Worm (Caenorhabditis elegans) whole organism, L1 larva: ENCODE results near the gene R10E4.7.

Source experiments
- F16B12.6 ChIP-seq: fragments of 150-350 bp; optimal IDR thresholded peaks from 2 replicates; lab custom pipeline; 2014; ENCODE audit warnings: missing biosample characterization, missing genetic modification characterization
- aha-1 ChIP-seq: fragments of 150-350 bp; optimal IDR thresholded peaks from 2 replicates; lab custom pipeline; 2014; ENCODE audit warnings: missing biosample characterization, missing genetic modification characterization
- alr-1 ChIP-seq: fragments of 200-800 bp; sonication (Bioruptor generic); optimal IDR thresholded peaks from 2 replicates; lab custom pipeline; 2018; ENCODE audit warnings: borderline replicate concordance, mild to moderate bottlenecking, missing genetic modification characterization, missing compliant biosample characterization
- blmp-1 ChIP-seq: fragments of 150-350 bp; optimal IDR thresholded peaks from 2 replicates; lab custom pipeline; 2014; ENCODE audit warnings: missing biosample characterization, missing genetic modification characterization
- ceh-8 ChIP-seq: fragments of 200-800 bp; sonication (Bioruptor generic); optimal IDR thresholded peaks from 2 replicates; lab custom pipeline; 2018; ENCODE audit warnings: mild to moderate bottlenecking, missing genetic modification characterization, moderate library complexity, missing compliant biosample characterization
- efl-1 ChIP-seq, 4 experiments: fragments of 150-350 bp; optimal IDR thresholded peaks in 3 of 4; peaks in 1 of 4; 1 replicate in 1 of 4; 2 replicates in 3 of 4; lab custom pipeline; 2014; ENCODE audit warnings: missing biosample characterization in 2 of 4, missing genetic modification characterization in 2 of 4, missing genetic modification reagents in 2 of 4
- efl-3 ChIP-seq: fragments of 200-800 bp; sonication (Bioruptor generic); optimal IDR thresholded peaks from 2 replicates; lab custom pipeline; 2018; ENCODE audit warnings: mild to moderate bottlenecking, missing genetic modification characterization, missing compliant biosample characterization
- egl-13 ChIP-seq: sonication (generic microtip); optimal IDR thresholded peaks from 2 replicates; lab custom pipeline; 2016; ENCODE audit warnings: missing genotype, missing genetic modification reagents, missing genetic modification characterization, missing compliant biosample characterization
- elt-2 ChIP-seq: sonication (generic microtip); optimal IDR thresholded peaks from 2 replicates; lab custom pipeline; 2016; ENCODE audit warnings: missing genetic modification characterization, mild to moderate bottlenecking, inconsistent platforms, missing compliant biosample characterization, missing genetic modification reagents
- elt-3 ChIP-seq, 6 experiments: fragments of 150-350 bp in 1 of 6; sonication (generic microtip); optimal IDR thresholded peaks; 2 replicates each; lab custom pipeline; 2017 to 2018; ENCODE audit warnings: missing biosample characterization in 6 of 6, missing genetic modification characterization in 6 of 6, inconsistent platforms in 1 of 6
- fkh-10 ChIP-seq: sonication (generic microtip); optimal IDR thresholded peaks from 2 replicates; lab custom pipeline; 2017; ENCODE audit warnings: missing biosample characterization, missing genetic modification reagents, missing genetic modification characterization
- fos-1 ChIP-seq: fragments of 150-350 bp; optimal IDR thresholded peaks from 2 replicates; lab custom pipeline; 2014; ENCODE audit warnings: missing biosample characterization, missing genetic modification characterization
- grh-1 ChIP-seq: fragments of 200-800 bp; sonication (Bioruptor generic); IDR thresholded peaks from 2 replicates; pipeline ENCODE4 v1.3.6; 2022; ENCODE audit warnings: missing genetic modification reagents, missing genetic modification characterization, missing compliant biosample characterization
- irx-1 ChIP-seq: sonication (generic microtip); optimal IDR thresholded peaks from 2 replicates; lab custom pipeline; 2016; ENCODE audit warnings: missing genetic modification characterization, missing compliant biosample characterization
- lin-13 ChIP-seq: fragments of 150-350 bp; optimal IDR thresholded peaks from 2 replicates; lab custom pipeline; 2014; ENCODE audit warnings: missing biosample characterization, missing genetic modification reagents, missing genetic modification characterization
- lin-14 ChIP-seq: fragments of 200-800 bp; sonication (Bioruptor generic); optimal IDR thresholded peaks from 2 replicates; lab custom pipeline; 2018; ENCODE audit warnings: mild to moderate bottlenecking, missing genetic modification characterization, moderate library complexity, missing compliant biosample characterization
- lin-15B ChIP-seq: fragments of 150-350 bp; sonication (generic microtip); optimal IDR thresholded peaks from 3 replicates; lab custom pipeline; 2014; ENCODE audit warnings: missing biosample characterization, missing genetic modification characterization
- lin-35 ChIP-seq, 2 experiments: fragments of 150-350 bp; optimal IDR thresholded peaks; 2 replicates each; lab custom pipeline; 2014; ENCODE audit warnings: missing biosample characterization in 2 of 2, missing genetic modification characterization in 2 of 2, missing genetic modification reagents in 2 of 2
- lsy-2 ChIP-seq, 2 experiments: fragments of 150-350 bp; optimal IDR thresholded peaks; 2 replicates each; lab custom pipeline; 2014; ENCODE audit warnings: missing biosample characterization in 2 of 2, missing genetic modification characterization in 2 of 2
- mab-9 ChIP-seq: fragments of 200-800 bp; sonication (Bioruptor generic); IDR thresholded peaks from 2 replicates; pipeline ENCODE4 v1.3.6; 2022; ENCODE audit warnings: missing genetic modification reagents, missing genetic modification characterization, missing compliant biosample characterization
- mdl-1 ChIP-seq, 2 experiments: fragments of 150-350 bp; optimal IDR thresholded peaks; 2 replicates each; lab custom pipeline; 2014 to 2017; ENCODE audit warnings: missing biosample characterization in 2 of 2, missing genetic modification characterization in 2 of 2, inconsistent platforms in 1 of 2
- nhr-12 ChIP-seq: sonication (generic microtip); optimal IDR thresholded peaks from 2 replicates; lab custom pipeline; 2017; ENCODE audit warnings: missing biosample characterization, missing genetic modification characterization
- nhr-20 ChIP-seq: sonication (generic microtip); optimal IDR thresholded peaks from 2 replicates; lab custom pipeline; 2016; ENCODE audit warnings: mild to moderate bottlenecking, missing genetic modification characterization, missing compliant biosample characterization
- nhr-76 ChIP-seq: sonication (generic microtip); optimal IDR thresholded peaks from 2 replicates; lab custom pipeline; 2017; ENCODE audit warnings: missing biosample characterization, missing genetic modification characterization
- pag-3 ChIP-seq: sonication (generic microtip); optimal IDR thresholded peaks from 2 replicates; lab custom pipeline; 2017; ENCODE audit warnings: missing genetic modification characterization, mild to moderate bottlenecking, missing compliant biosample characterization, antibody characterized with exemption, borderline replicate concordance; ENCODE audit not compliant: insufficient read depth
- pqm-1 ChIP-seq: sonication (generic microtip); optimal IDR thresholded peaks from 3 replicates; lab custom pipeline; 2017; ENCODE audit warnings: missing biosample characterization, missing genetic modification characterization
- rnt-1 ChIP-seq: sonication (generic microtip); optimal IDR thresholded peaks from 2 replicates; lab custom pipeline; 2016; ENCODE audit warnings: mild to moderate bottlenecking, missing genetic modification characterization, moderate library complexity, missing compliant biosample characterization
- skn-1 ChIP-seq: fragments of 150-350 bp; optimal IDR thresholded peaks from 2 replicates; lab custom pipeline; 2014; ENCODE audit warnings: missing biosample characterization, missing genetic modification characterization
- snpc-4 ChIP-seq: fragments of 150-350 bp; optimal IDR thresholded peaks from 2 replicates; lab custom pipeline; 2014; ENCODE audit warnings: missing biosample characterization, missing genetic modification characterization
- snu-23 ChIP-seq: sonication (generic microtip); optimal IDR thresholded peaks from 2 replicates; lab custom pipeline; 2016; ENCODE audit warnings: missing genetic modification characterization, missing compliant biosample characterization
- swsn-7 ChIP-seq: sonication (generic microtip); optimal IDR thresholded peaks from 2 replicates; lab custom pipeline; 2016; ENCODE audit warnings: missing genetic modification characterization, missing compliant biosample characterization
- tlp-1 ChIP-seq: fragments of 150-350 bp; optimal IDR thresholded peaks from 2 replicates; lab custom pipeline; 2014; ENCODE audit warnings: missing biosample characterization, missing genetic modification characterization
- unc-62 ChIP-seq: fragments of 150-350 bp; optimal IDR thresholded peaks from 2 replicates; lab custom pipeline; 2014; ENCODE audit warnings: missing biosample characterization, missing genetic modification reagents, missing genetic modification characterization
- zip-4 ChIP-seq: fragments of 200-800 bp; sonication (Bioruptor generic); optimal IDR thresholded peaks from 2 replicates; lab custom pipeline; 2018; ENCODE audit warnings: mild to moderate bottlenecking, missing genetic modification characterization, moderate library complexity, missing compliant biosample characterization
- ztf-11 ChIP-seq, 2 experiments: sonication (generic microtip); optimal IDR thresholded peaks; 2 replicates each; lab custom pipeline; 2016 to 2017; ENCODE audit warnings: missing genetic modification characterization in 2 of 2, missing biosample characterization in 1 of 2, missing compliant biosample characterization in 1 of 2
- ztf-4 ChIP-seq: fragments of 150-350 bp; optimal IDR thresholded peaks from 2 replicates; lab custom pipeline; 2014; ENCODE audit warnings: missing biosample characterization, missing genetic modification characterization

Gene R10E4.7

ce11 chrIII:4343070-4343469, 48.5 kb downstream of the R10E4.7 start, which contains the start of the genes B0285.3 and lcmt-1 (continued):
- TF ChIP-seq grh-1 (GFP tag; lab: Robert Waterston, UW) (no peak), irx-1 (tag; lab: Kevin White, UChicago) (peak; percentile 79), nhr-20 (tag; lab: Kevin White, UChicago) (peak; percentile 58), ztf-11 (tag; optimal IDR thresholded peaks at IDR 0.05; lab: Kevin White, UChicago) (peak in 1 of 2 experiments; percentile 84), pqm-1 (tag; lab: Kevin White, UChicago) (no peak), lin-35 (GFP tag; optimal IDR thresholded peaks at IDR 0.05; lab: Kevin White, UChicago) (peak; percentile 31 to 50), alr-1 (tag; lab: Kevin White, UChicago) (no peak), lin-14 (GFP tag; lab: Kevin White, UChicago) (peak; percentile 87), pag-3 (tag; lab: Kevin White, UChicago) (no peak), elt-3 (tag; optimal IDR thresholded peaks at IDR 0.05; lab: Kevin White, UChicago) (no peak), zip-4 (GFP tag; lab: Kevin White, UChicago) (no peak), rnt-1 (peak; percentile 94), unc-62 (GFP tag; lab: Kevin White, UChicago) (no peak), F16B12.6 (tag; lab: Kevin White, UChicago) (peak; percentile 24), elt-2 (no peak), swsn-7 (tag; lab: Kevin White, UChicago) (peak; percentile 61), efl-3 (GFP tag; lab: Kevin White, UChicago) (no peak), lin-13 (no peak), mab-9 (GFP tag; lab: Robert Waterston, UW) (peak; percentile 33; the same call in 1 of the 2 replicates), efl-1 (optimal IDR thresholded peaks at IDR 0.05; lab: Kevin White, UChicago) (peak; percentile 37 to 63), efl-1 (GFP tag; optimal IDR thresholded peaks at IDR 0.05 in 1 of 2; lab: Kevin White, UChicago) (peak; percentile 63 to 95), fos-1 (tag; lab: Kevin White, UChicago) (no peak), ztf-4 (tag; lab: Kevin White, UChicago) (no peak), blmp-1 (tag; lab: Kevin White, UChicago) (peak; percentile 31), mdl-1 (tag; optimal IDR thresholded peaks at IDR 0.05; lab: Kevin White, UChicago) (no peak), lsy-2 (tag; optimal IDR thresholded peaks at IDR 0.05; lab: Kevin White, UChicago) (peak; percentile 51 to 59), fkh-10 (GFP tag; lab: Kevin White, UChicago) (no peak), skn-1 (tag; lab: Kevin White, UChicago) (peak; percentile 33), egl-13 (tag; lab: Kevin White, UChicago) (peak; percentile 41), lin-15B (tag; lab: Kevin White, UChicago) (peak; percentile 3)

- no peak for TF ChIP-seq nhr-76 (tag; lab: Kevin White, UChicago)
- no peak for TF ChIP-seq tlp-1
- TF ChIP-seq snpc-4 (tag; lab: Kevin White, UChicago): no peak
- no peak for TF ChIP-seq ceh-8
- TF ChIP-seq nhr-12 (tag; lab: Kevin White, UChicago): no peak
- no peak for TF ChIP-seq aha-1 (tag; lab: Kevin White, UChicago)
- no peak for TF ChIP-seq lin-15B (tag; lab: Kevin White, UChicago)
- no peak for TF ChIP-seq snu-23 (GFP tag; lab: Kevin White, UChicago)
Observed at ce11 chrIII:4345034-4345433, 50.4 kb downstream of the R10E4.7 start, which contains the start of gene hse-5. Gene hse-5 (plus strand): TSS chrIII:4345334.
